Worm (Caenorhabditis elegans): Measurements from ENCODE around the gene cyp-25A4.

ce11 chrIII:3869292-3869781, 17.5 kb upstream of the cyp-25A4 start:
- TF ChIP-seq hmg-4 (GFP tag; optimal IDR thresholded peaks at IDR 0.05), result no peak
- TF ChIP-seq pes-1 (GFP tag; IDR thresholded peaks at IDR 0.05), result no peak
- TF ChIP-seq hmbx-1 (tag; optimal IDR thresholded peaks at IDR 0.05), result no peak
- no peak for TF ChIP-seq ceh-36 (tag; optimal IDR thresholded peaks at IDR 0.05)
- TF ChIP-seq sea-1 (GFP tag; conservative IDR thresholded peaks at IDR 0.05), result no peak
- TF ChIP-seq tbx-11 (GFP tag; IDR thresholded peaks at IDR 0.05), result no peak
- TF ChIP-seq hnd-1 (tag; optimal IDR thresholded peaks at IDR 0.05), result no peak
- TF ChIP-seq ama-1 (optimal IDR thresholded peaks at IDR 0.05), result peak; percentile 72
- no peak for TF ChIP-seq flt-1 (GFP tag; IDR thresholded peaks at IDR 0.05)
- TF ChIP-seq tbx-37 (GFP tag; conservative IDR thresholded peaks at IDR 0.05), result 0 out of 2 replicates have a peak, but pooled peaks have one; percentile 22

Measured in whole organism, early embryonic.